Worm (Caenorhabditis elegans) whole organism, young adult: ENCODE data around the gene EEED8.2.

Source experiments
- atf-7 ChIP-seq: sonication (generic microtip); optimal IDR thresholded peaks from 2 replicates; lab custom pipeline; 2017; ENCODE audit warnings: mild to moderate bottlenecking, missing genetic modification characterization, missing compliant biosample characterization
- attf-5 ChIP-seq: fragments of 200-800 bp; sonication (Bioruptor generic); optimal IDR thresholded peaks from 2 replicates; lab custom pipeline; 2018; ENCODE audit warnings: mild to moderate bottlenecking, missing genetic modification characterization, missing compliant biosample characterization
- bed-1 ChIP-seq: fragments of 200-800 bp; sonication (Bioruptor generic); IDR thresholded peaks from 2 replicates; pipeline ENCODE4 v1.3.6; 2022; ENCODE audit warnings: missing genetic modification reagents, missing genetic modification characterization, missing compliant biosample characterization
- hmg-1.2 ChIP-seq: fragments of 200-800 bp; sonication (Bioruptor generic); IDR thresholded peaks from 2 replicates; pipeline ENCODE4 v1.3.6; 2022; ENCODE audit warnings: missing genetic modification reagents, missing genetic modification characterization, missing compliant biosample characterization
- lir-1 ChIP-seq: fragments of 200-800 bp; sonication (Bioruptor generic); conservative IDR thresholded peaks from 2 replicates; pipeline ENCODE4 v1.3.6; 2022; ENCODE audit warnings: missing genetic modification reagents, missing genetic modification characterization, missing compliant biosample characterization
- madf-10 ChIP-seq: sonication (generic microtip); optimal IDR thresholded peaks from 2 replicates; lab custom pipeline; 2016; ENCODE audit warnings: mild to moderate bottlenecking, missing genetic modification characterization, missing compliant biosample characterization
- mel-28 ChIP-seq: sonication (generic microtip); optimal IDR thresholded peaks from 2 replicates; lab custom pipeline; 2016; ENCODE audit warnings: borderline replicate concordance, mild to moderate bottlenecking, missing genetic modification characterization, missing compliant biosample characterization
- pha-4 ChIP-seq: fragments of 150-350 bp; sonication (generic microtip); optimal IDR thresholded peaks from 2 replicates; lab custom pipeline; 2014; ENCODE audit warnings: missing biosample characterization, missing genetic modification reagents, missing genetic modification characterization

ce11 chrII:5455650-5456355 is 39.3 kb downstream of the EEED8.2 start, which contains the start of gene daz-1:
- no peak for TF ChIP-seq bed-1 (GFP tag; lab: Robert Waterston, UW)
- no peak for TF ChIP-seq hmg-1.2
- TF ChIP-seq attf-5 (GFP tag; lab: Kevin White, UChicago) = no peak
- TF ChIP-seq mel-28 (tag; lab: Kevin White, UChicago) = no peak
- TF ChIP-seq madf-10 (tag; lab: Kevin White, UChicago) = no peak
- TF ChIP-seq lir-1 = no peak
- TF ChIP-seq pha-4 (tag; lab: Kevin White, UChicago) = no peak
- TF ChIP-seq atf-7 (tag; lab: Kevin White, UChicago) = no peak
